Worm (Caenorhabditis elegans) whole organism, L1 larva: ENCODE data around the gene ceh-14.

ENCODE experiments used
- F16B12.6 ChIP-seq: fragments of 150-350 bp; optimal IDR thresholded peaks from 2 replicates; lab custom pipeline; 2014; ENCODE audit warnings: missing biosample characterization, missing genetic modification characterization
- alr-1 ChIP-seq: fragments of 200-800 bp; sonication (Bioruptor generic); optimal IDR thresholded peaks from 2 replicates; lab custom pipeline; 2018; ENCODE audit warnings: borderline replicate concordance, mild to moderate bottlenecking, missing genetic modification characterization, missing compliant biosample characterization
- aly-2 ChIP-seq: fragments of 150-350 bp; optimal IDR thresholded peaks from 2 replicates; lab custom pipeline; 2014; ENCODE audit warnings: missing biosample characterization, missing genetic modification characterization
- ama-1 ChIP-seq: fragments of 150-350 bp; optimal IDR thresholded peaks from 2 replicates; lab custom pipeline; 2014
- blmp-1 ChIP-seq: fragments of 150-350 bp; optimal IDR thresholded peaks from 2 replicates; lab custom pipeline; 2014; ENCODE audit warnings: missing biosample characterization, missing genetic modification characterization
- ceh-8 ChIP-seq: fragments of 200-800 bp; sonication (Bioruptor generic); optimal IDR thresholded peaks from 2 replicates; lab custom pipeline; 2018; ENCODE audit warnings: mild to moderate bottlenecking, missing genetic modification characterization, moderate library complexity, missing compliant biosample characterization
- ceh-88 ChIP-seq: fragments of 200-800 bp; sonication (Bioruptor generic); IDR thresholded peaks from 2 replicates; pipeline ENCODE4 v1.3.6; 2022; ENCODE audit warnings: missing genetic modification characterization, missing compliant biosample characterization
- ceh-90 ChIP-seq: sonication (generic microtip); optimal IDR thresholded peaks from 2 replicates; lab custom pipeline; 2016; ENCODE audit warnings: missing genetic modification characterization, missing compliant biosample characterization
- dsc-1 ChIP-seq: sonication (generic microtip); optimal IDR thresholded peaks from 2 replicates; lab custom pipeline; 2016; ENCODE audit warnings: mild to moderate bottlenecking, missing genetic modification characterization, missing compliant biosample characterization
- efl-1 ChIP-seq, 4 experiments: fragments of 150-350 bp; optimal IDR thresholded peaks in 3 of 4; peaks in 1 of 4; 1 replicate in 1 of 4; 2 replicates in 3 of 4; lab custom pipeline; 2014; ENCODE audit warnings: missing biosample characterization in 2 of 4, missing genetic modification characterization in 2 of 4, missing genetic modification reagents in 2 of 4
- elt-2 ChIP-seq: sonication (generic microtip); optimal IDR thresholded peaks from 2 replicates; lab custom pipeline; 2016; ENCODE audit warnings: missing genetic modification characterization, mild to moderate bottlenecking, inconsistent platforms, missing compliant biosample characterization, missing genetic modification reagents
- elt-3 ChIP-seq, 6 experiments: fragments of 150-350 bp in 1 of 6; sonication (generic microtip); optimal IDR thresholded peaks; 2 replicates each; lab custom pipeline; 2017 to 2018; ENCODE audit warnings: missing biosample characterization in 6 of 6, missing genetic modification characterization in 6 of 6, inconsistent platforms in 1 of 6
- fkh-4 ChIP-seq: sonication (generic microtip); optimal IDR thresholded peaks from 2 replicates; lab custom pipeline; 2016; ENCODE audit warnings: missing compliant biosample characterization, missing genetic modification characterization, borderline replicate concordance
- fos-1 ChIP-seq: fragments of 150-350 bp; optimal IDR thresholded peaks from 2 replicates; lab custom pipeline; 2014; ENCODE audit warnings: missing biosample characterization, missing genetic modification characterization
- hlh-4 ChIP-seq: sonication (generic microtip); optimal IDR thresholded peaks from 2 replicates; lab custom pipeline; 2016; ENCODE audit warnings: mild to moderate bottlenecking, missing genetic modification characterization, missing compliant biosample characterization
- hpl-2 ChIP-seq: fragments of 150-350 bp; optimal IDR thresholded peaks from 2 replicates; lab custom pipeline; 2014; ENCODE audit warnings: missing biosample characterization, missing genetic modification reagents, missing genetic modification characterization
- irx-1 ChIP-seq: sonication (generic microtip); optimal IDR thresholded peaks from 2 replicates; lab custom pipeline; 2016; ENCODE audit warnings: missing genetic modification characterization, missing compliant biosample characterization
- isw-1 ChIP-seq: fragments of 200-800 bp; sonication (Bioruptor generic); IDR thresholded peaks from 2 replicates; pipeline ENCODE4 v1.3.6; 2022; ENCODE audit warnings: missing genetic modification characterization, missing compliant biosample characterization
- lin-14 ChIP-seq: fragments of 200-800 bp; sonication (Bioruptor generic); optimal IDR thresholded peaks from 2 replicates; lab custom pipeline; 2018; ENCODE audit warnings: mild to moderate bottlenecking, missing genetic modification characterization, moderate library complexity, missing compliant biosample characterization
- lin-35 ChIP-seq, 2 experiments: fragments of 150-350 bp; optimal IDR thresholded peaks; 2 replicates each; lab custom pipeline; 2014; ENCODE audit warnings: missing biosample characterization in 2 of 2, missing genetic modification characterization in 2 of 2, missing genetic modification reagents in 2 of 2
- lin-39 ChIP-seq: fragments of 150-350 bp; optimal IDR thresholded peaks from 2 replicates; lab custom pipeline; 2014; ENCODE audit warnings: missing biosample characterization, missing genetic modification reagents, missing genetic modification characterization
- lsy-2 ChIP-seq, 2 experiments: fragments of 150-350 bp; optimal IDR thresholded peaks; 2 replicates each; lab custom pipeline; 2014; ENCODE audit warnings: missing biosample characterization in 2 of 2, missing genetic modification characterization in 2 of 2
- mdl-1 ChIP-seq, 2 experiments: fragments of 150-350 bp; optimal IDR thresholded peaks; 2 replicates each; lab custom pipeline; 2014 to 2017; ENCODE audit warnings: missing biosample characterization in 2 of 2, missing genetic modification characterization in 2 of 2, inconsistent platforms in 1 of 2
- mep-1 ChIP-seq: fragments of 150-350 bp; optimal IDR thresholded peaks from 2 replicates; lab custom pipeline; 2014; ENCODE audit warnings: missing biosample characterization, missing genetic modification characterization
- nhr-11 ChIP-seq: fragments of 150-350 bp; optimal IDR thresholded peaks from 2 replicates; lab custom pipeline; 2014; ENCODE audit warnings: missing biosample characterization, missing genetic modification characterization
- nhr-19 ChIP-seq: fragments of 200-800 bp; sonication (Bioruptor generic); conservative IDR thresholded peaks from 2 replicates; pipeline ENCODE4 v1.3.6; 2022; ENCODE audit warnings: missing genetic modification characterization, missing compliant biosample characterization
- nhr-20 ChIP-seq: sonication (generic microtip); optimal IDR thresholded peaks from 2 replicates; lab custom pipeline; 2016; ENCODE audit warnings: mild to moderate bottlenecking, missing genetic modification characterization, missing compliant biosample characterization
- nhr-47 ChIP-seq: sonication (generic microtip); optimal IDR thresholded peaks from 2 replicates; lab custom pipeline; 2016; ENCODE audit warnings: mild to moderate bottlenecking, missing genetic modification characterization, moderate library complexity, missing compliant biosample characterization
- nhr-71 ChIP-seq: sonication (generic microtip); optimal IDR thresholded peaks from 2 replicates; lab custom pipeline; 2016; ENCODE audit warnings: mild to moderate bottlenecking, missing genetic modification characterization, moderate library complexity, missing compliant biosample characterization
- nhr-77 ChIP-seq: fragments of 150-350 bp; optimal IDR thresholded peaks from 2 replicates; lab custom pipeline; 2014; ENCODE audit warnings: missing biosample characterization, missing genetic modification characterization
- nhr-84 ChIP-seq: sonication (generic microtip); optimal IDR thresholded peaks from 2 replicates; lab custom pipeline; 2017; ENCODE audit warnings: missing biosample characterization, missing genetic modification characterization
- nhr-85 ChIP-seq: sonication (generic microtip); peaks from one replicate; lab custom pipeline; 2016; ENCODE audit warnings: missing genetic modification characterization, inconsistent platforms, missing compliant biosample characterization
- nhr-90 ChIP-seq: sonication (generic microtip); optimal IDR thresholded peaks from 2 replicates; lab custom pipeline; 2016; ENCODE audit warnings: mild to moderate bottlenecking, missing genetic modification characterization, missing compliant biosample characterization; ENCODE audit not compliant: poor library complexity
- pag-3 ChIP-seq: sonication (generic microtip); optimal IDR thresholded peaks from 2 replicates; lab custom pipeline; 2017; ENCODE audit warnings: missing genetic modification characterization, mild to moderate bottlenecking, missing compliant biosample characterization, antibody characterized with exemption, borderline replicate concordance; ENCODE audit not compliant: insufficient read depth
- pqm-1 ChIP-seq: sonication (generic microtip); optimal IDR thresholded peaks from 3 replicates; lab custom pipeline; 2017; ENCODE audit warnings: missing biosample characterization, missing genetic modification characterization
- rnt-1 ChIP-seq: sonication (generic microtip); optimal IDR thresholded peaks from 2 replicates; lab custom pipeline; 2016; ENCODE audit warnings: mild to moderate bottlenecking, missing genetic modification characterization, moderate library complexity, missing compliant biosample characterization
- skn-1 ChIP-seq: fragments of 150-350 bp; optimal IDR thresholded peaks from 2 replicates; lab custom pipeline; 2014; ENCODE audit warnings: missing biosample characterization, missing genetic modification characterization
- snpc-4 ChIP-seq: fragments of 150-350 bp; optimal IDR thresholded peaks from 2 replicates; lab custom pipeline; 2014; ENCODE audit warnings: missing biosample characterization, missing genetic modification characterization
- snu-23 ChIP-seq: sonication (generic microtip); optimal IDR thresholded peaks from 2 replicates; lab custom pipeline; 2016; ENCODE audit warnings: missing genetic modification characterization, missing compliant biosample characterization
- tbx-2 ChIP-seq: sonication (generic microtip); optimal IDR thresholded peaks from 2 replicates; lab custom pipeline; 2016; ENCODE audit warnings: missing genetic modification characterization, missing compliant biosample characterization
- unc-130 ChIP-seq: fragments of 150-350 bp; optimal IDR thresholded peaks from 2 replicates; lab custom pipeline; 2017; ENCODE audit warnings: missing biosample characterization, missing genetic modification characterization, inconsistent platforms
- unc-98 ChIP-seq: fragments of 200-800 bp; sonication (Bioruptor generic); IDR thresholded peaks from 2 replicates; pipeline ENCODE4 v1.3.6; 2022; ENCODE audit warnings: missing genetic modification characterization, missing compliant biosample characterization
- ztf-11 ChIP-seq, 2 experiments: sonication (generic microtip); optimal IDR thresholded peaks; 2 replicates each; lab custom pipeline; 2016 to 2017; ENCODE audit warnings: missing genetic modification characterization in 2 of 2, missing biosample characterization in 1 of 2, missing compliant biosample characterization in 1 of 2

ceh-14 gene

ce11 chrX:7577458-7578158 lies 45.1 kb upstream of the ceh-14 start:
- TF ChIP-seq mep-1 (tag; lab: Kevin White, UChicago) = peak; percentile 43
- peak; percentile 11 for TF ChIP-seq rnt-1 (tag; lab: Kevin White, UChicago)
- peak; percentile 80 for TF ChIP-seq nhr-85 (tag; lab: Kevin White, UChicago)
- no peak for TF ChIP-seq ceh-88 (GFP tag; lab: Robert Waterston, UW)
- no peak for TF ChIP-seq ama-1 (lab: Kevin White, UChicago)
- TF ChIP-seq nhr-84 = no peak
- TF ChIP-seq fos-1 (tag; lab: Kevin White, UChicago) = peak; percentile 1
- TF ChIP-seq elt-2 (tag; lab: Kevin White, UChicago) = no peak
- peak; percentile 30 for TF ChIP-seq blmp-1 (tag; lab: Kevin White, UChicago)
- no peak for TF ChIP-seq ceh-90 (tag; lab: Kevin White, UChicago)
- peak; percentile 6 for TF ChIP-seq nhr-71
- TF ChIP-seq lin-14 (GFP tag; lab: Kevin White, UChicago) = peak; percentile 39
- no peak for TF ChIP-seq skn-1 (tag; lab: Kevin White, UChicago)
- TF ChIP-seq nhr-11 = no peak
- no peak for TF ChIP-seq nhr-20

DNA sequence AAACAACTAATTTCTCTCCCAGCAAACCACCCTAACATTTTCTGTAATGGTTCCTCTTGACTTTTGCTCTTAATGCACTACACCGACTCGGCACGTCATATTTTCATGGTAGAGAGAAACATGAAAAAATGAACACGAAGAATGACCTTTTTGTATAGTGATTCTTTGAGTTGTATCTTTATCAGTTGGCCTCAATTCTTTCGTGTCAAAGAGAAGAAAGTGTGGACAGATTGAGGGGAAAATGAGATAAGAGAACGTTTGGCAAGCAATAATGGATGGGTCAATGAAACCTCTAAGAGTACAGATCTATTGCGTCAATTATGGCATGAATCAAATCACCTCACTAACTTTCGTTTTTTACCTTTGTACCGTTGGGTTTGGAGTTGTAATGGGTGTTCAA lies 43.4 kb upstream of the ceh-14 start:
- peak; percentile 6 for TF ChIP-seq lin-14 (GFP tag; lab: Kevin White, UChicago)
- TF ChIP-seq ztf-11 (tag; optimal IDR thresholded peaks at IDR 0.05; lab: Kevin White, UChicago) = no peak
- no peak for TF ChIP-seq F16B12.6 (tag; lab: Kevin White, UChicago)
- no peak for TF ChIP-seq irx-1 (tag; lab: Kevin White, UChicago)
- TF ChIP-seq nhr-77 (tag; lab: Kevin White, UChicago) = no peak
- peak in 1 of 2 experiments; percentile 2 for TF ChIP-seq lin-35 (GFP tag; optimal IDR thresholded peaks at IDR 0.05; lab: Kevin White, UChicago)
- no peak for TF ChIP-seq nhr-47 (tag; lab: Kevin White, UChicago)
- TF ChIP-seq mdl-1 (tag; optimal IDR thresholded peaks at IDR 0.05; lab: Kevin White, UChicago) = no peak
- no peak for TF ChIP-seq hlh-4 (tag; lab: Kevin White, UChicago)
- no peak for TF ChIP-seq alr-1
- TF ChIP-seq elt-2 (tag; lab: Kevin White, UChicago) = peak; percentile 50
- TF ChIP-seq isw-1 (GFP tag; lab: Robert Waterston, UW) = no peak
- TF ChIP-seq unc-130 = no peak
- no peak for TF ChIP-seq ceh-8 (GFP tag; lab: Kevin White, UChicago)
- TF ChIP-seq pqm-1 (tag; lab: Kevin White, UChicago) = peak; percentile 80
- no peak for TF ChIP-seq efl-1 (optimal IDR thresholded peaks at IDR 0.05; lab: Kevin White, UChicago)
- no peak for TF ChIP-seq efl-1 (GFP tag; optimal IDR thresholded peaks at IDR 0.05 in 1 of 2; lab: Kevin White, UChicago)
- TF ChIP-seq lin-39 = no peak
- TF ChIP-seq blmp-1 (tag; lab: Kevin White, UChicago) = peak; percentile 55
- TF ChIP-seq elt-3 (tag; optimal IDR thresholded peaks at IDR 0.05; lab: Kevin White, UChicago) = peak in 1 of 6 experiments; percentile 3
- TF ChIP-seq dsc-1 = no peak
- TF ChIP-seq nhr-90 (tag; lab: Kevin White, UChicago) = no peak
- TF ChIP-seq nhr-71 = peak; percentile 4
- TF ChIP-seq fkh-4 (tag; lab: Kevin White, UChicago) = no peak
- TF ChIP-seq, all 84 proteins: peak for 7

- no peak for TF ChIP-seq snpc-4 (tag; lab: Kevin White, UChicago)
- TF ChIP-seq dsc-1 = peak; percentile 76
- peak; percentile 5 for TF ChIP-seq irx-1 (tag; lab: Kevin White, UChicago)
- no peak for TF ChIP-seq efl-1 (optimal IDR thresholded peaks at IDR 0.05; lab: Kevin White, UChicago)
- TF ChIP-seq efl-1 (GFP tag; optimal IDR thresholded peaks at IDR 0.05 in 1 of 2; lab: Kevin White, UChicago) = peak in 1 of 2 experiments; percentile 15
- TF ChIP-seq nhr-20 = peak; percentile 29
- TF ChIP-seq lin-14 (GFP tag; lab: Kevin White, UChicago) = peak; percentile 69
- TF ChIP-seq aly-2 (tag; lab: Kevin White, UChicago) = no peak
- TF ChIP-seq lsy-2 (tag; optimal IDR thresholded peaks at IDR 0.05; lab: Kevin White, UChicago) = peak in 1 of 2 experiments; percentile 53
- peak; percentile 18 for TF ChIP-seq snu-23 (GFP tag; lab: Kevin White, UChicago)
- TF ChIP-seq tbx-2 (tag; lab: Kevin White, UChicago) = peak; percentile 1
- TF ChIP-seq nhr-19 (GFP tag; lab: Robert Waterston, UW) = 0 out of 2 replicates have a peak, but pooled peaks have one; percentile 7
- no peak for TF ChIP-seq unc-98 (GFP tag; lab: Robert Waterston, UW)
- peak; percentile 33 for TF ChIP-seq nhr-71
- no peak for TF ChIP-seq ceh-88 (GFP tag; lab: Robert Waterston, UW)
- TF ChIP-seq hpl-2 (GFP tag; lab: Kevin White, UChicago) = no peak
- peak; percentile 33 for TF ChIP-seq mep-1 (tag; lab: Kevin White, UChicago)
- TF ChIP-seq mdl-1 (tag; optimal IDR thresholded peaks at IDR 0.05; lab: Kevin White, UChicago) = peak in 1 of 2 experiments; percentile 20
- TF ChIP-seq pag-3 (tag; lab: Kevin White, UChicago) = peak; percentile 41
- TF ChIP-seq rnt-1 (tag; lab: Kevin White, UChicago) = peak; percentile 68
- TF ChIP-seq fkh-4 (tag; lab: Kevin White, UChicago) = peak; percentile 28
- TF ChIP-seq, all 84 proteins: peak for 15
Observed at ce11 chrX:7573629-7574028, 41.1 kb upstream of the ceh-14 start.
